Worm (Caenorhabditis elegans) whole organism, L3 larva: ENCODE results near the gene Y43F8B.12.

Source experiments
- R02D3.7 ChIP-seq: fragments of 150-350 bp; optimal IDR thresholded peaks from 2 replicates; lab custom pipeline; 2014; ENCODE audit warnings: missing biosample characterization, missing genetic modification characterization
- ZK546.5 ChIP-seq: sonication (generic microtip); optimal IDR thresholded peaks from 2 replicates; lab custom pipeline; 2017; ENCODE audit warnings: missing biosample characterization, missing genetic modification characterization
- aly-2 ChIP-seq: fragments of 150-350 bp; optimal IDR thresholded peaks from 2 replicates; lab custom pipeline; 2014; ENCODE audit warnings: missing biosample characterization, missing genetic modification characterization
- ceh-28 ChIP-seq: fragments of 150-350 bp; optimal IDR thresholded peaks from 2 replicates; lab custom pipeline; 2014; ENCODE audit warnings: missing biosample characterization, missing genetic modification reagents, missing genetic modification characterization
- ceh-82 ChIP-seq: fragments of 150-350 bp; optimal IDR thresholded peaks from 2 replicates; lab custom pipeline; 2014; ENCODE audit warnings: missing biosample characterization, missing genetic modification characterization
- daf-12 ChIP-seq: fragments of 150-350 bp; optimal IDR thresholded peaks from 2 replicates; lab custom pipeline; 2014; ENCODE audit warnings: missing biosample characterization, missing genetic modification reagents, missing genetic modification characterization
- egl-27 ChIP-seq: sonication (generic microtip); optimal IDR thresholded peaks from 4 replicates; lab custom pipeline; 2017; ENCODE audit warnings: missing biosample characterization, missing genetic modification reagents, missing genetic modification characterization
- egl-5 ChIP-seq: fragments of 150-350 bp; optimal IDR thresholded peaks from 2 replicates; lab custom pipeline; 2017; ENCODE audit warnings: missing biosample characterization, missing genetic modification reagents, missing genetic modification characterization, inconsistent platforms
- elt-1 ChIP-seq: fragments of 150-350 bp; optimal IDR thresholded peaks from 2 replicates; lab custom pipeline; 2014; ENCODE audit warnings: missing biosample characterization, missing genetic modification characterization
- elt-2 ChIP-seq: sonication (generic microtip); optimal IDR thresholded peaks from 2 replicates; lab custom pipeline; 2016; ENCODE audit warnings: missing genetic modification reagents, mild to moderate bottlenecking, missing genetic modification characterization, missing compliant biosample characterization
- eor-1 ChIP-seq, 2 experiments: fragments of 150-350 bp; optimal IDR thresholded peaks; 2 replicates each; lab custom pipeline; 2014 to 2018; ENCODE audit warnings: missing biosample characterization in 2 of 2, missing genetic modification characterization in 2 of 2
- fkh-10 ChIP-seq: sonication (generic microtip); optimal IDR thresholded peaks from 2 replicates; lab custom pipeline; 2017; ENCODE audit warnings: missing biosample characterization, missing genetic modification reagents, missing genetic modification characterization
- fkh-2 ChIP-seq: fragments of 150-350 bp; optimal IDR thresholded peaks from 2 replicates; lab custom pipeline; 2014; ENCODE audit warnings: missing biosample characterization, missing genetic modification reagents, missing genetic modification characterization
- fos-1 ChIP-seq: fragments of 150-350 bp; optimal IDR thresholded peaks from 2 replicates; lab custom pipeline; 2014; ENCODE audit warnings: missing biosample characterization, missing genetic modification characterization
- hmg-11 ChIP-seq: sonication (generic microtip); optimal IDR thresholded peaks from 2 replicates; lab custom pipeline; 2016; ENCODE audit warnings: missing genetic modification characterization, missing compliant biosample characterization
- jun-1 ChIP-seq: fragments of 150-350 bp; optimal IDR thresholded peaks from 2 replicates; lab custom pipeline; 2014; ENCODE audit warnings: missing biosample characterization, missing genetic modification reagents, missing genetic modification characterization
- lin-15B ChIP-seq: fragments of 150-350 bp; optimal IDR thresholded peaks from 2 replicates; lab custom pipeline; 2014; ENCODE audit warnings: missing biosample characterization, missing genetic modification characterization
- lin-39 ChIP-seq: fragments of 150-350 bp; optimal IDR thresholded peaks from 2 replicates; lab custom pipeline; 2018; ENCODE audit warnings: missing biosample characterization, missing genetic modification reagents, missing genetic modification characterization
- lsy-12 ChIP-seq: sonication (generic microtip); optimal IDR thresholded peaks from 2 replicates; lab custom pipeline; 2016; ENCODE audit warnings: mild to moderate bottlenecking, missing genetic modification characterization, missing compliant biosample characterization
- mdl-1 ChIP-seq: fragments of 150-350 bp; optimal IDR thresholded peaks from 2 replicates; lab custom pipeline; 2014; ENCODE audit warnings: missing biosample characterization, missing genetic modification characterization
- nhr-11 ChIP-seq: fragments of 150-350 bp; optimal IDR thresholded peaks from 2 replicates; lab custom pipeline; 2014; ENCODE audit warnings: missing biosample characterization, missing genetic modification characterization
- nhr-12 ChIP-seq: fragments of 150-350 bp; optimal IDR thresholded peaks from 2 replicates; lab custom pipeline; 2014; ENCODE audit warnings: missing biosample characterization, missing genetic modification characterization
- nhr-23 ChIP-seq: fragments of 150-350 bp; optimal IDR thresholded peaks from 2 replicates; lab custom pipeline; 2014; ENCODE audit warnings: missing biosample characterization, missing genetic modification reagents, missing genetic modification characterization
- nhr-237 ChIP-seq: fragments of 150-350 bp; optimal IDR thresholded peaks from 2 replicates; lab custom pipeline; 2014; ENCODE audit warnings: missing biosample characterization, missing genetic modification characterization
- nhr-25 ChIP-seq: sonication (generic microtip); optimal IDR thresholded peaks from 2 replicates; lab custom pipeline; 2017; ENCODE audit warnings: missing biosample characterization, missing genetic modification characterization
- nhr-76 ChIP-seq: fragments of 150-350 bp; sonication (generic microtip); optimal IDR thresholded peaks from 5 replicates; lab custom pipeline; 2014; ENCODE audit warnings: missing biosample characterization, missing genetic modification characterization
- nhr-77 ChIP-seq: fragments of 150-350 bp; optimal IDR thresholded peaks from 2 replicates; lab custom pipeline; 2014; ENCODE audit warnings: missing biosample characterization, missing genetic modification characterization
- pha-4 ChIP-seq: fragments of 150-350 bp; optimal IDR thresholded peaks from 2 replicates; lab custom pipeline; 2014; ENCODE audit warnings: missing biosample characterization, missing genetic modification reagents, missing genetic modification characterization
- pqm-1 ChIP-seq: fragments of 150-350 bp; optimal IDR thresholded peaks from 2 replicates; lab custom pipeline; 2017; ENCODE audit warnings: missing biosample characterization, missing genetic modification characterization, inconsistent platforms
- sea-2 ChIP-seq: fragments of 150-350 bp; sonication (generic microtip); optimal IDR thresholded peaks from 4 replicates; lab custom pipeline; 2014; ENCODE audit warnings: missing biosample characterization, missing genetic modification reagents, missing genetic modification characterization
- skn-1 ChIP-seq: fragments of 150-350 bp; optimal IDR thresholded peaks from 2 replicates; lab custom pipeline; 2014; ENCODE audit warnings: missing biosample characterization, missing genetic modification characterization
- snpc-4 ChIP-seq: fragments of 150-350 bp; optimal IDR thresholded peaks from 2 replicates; lab custom pipeline; 2014; ENCODE audit warnings: missing biosample characterization, missing genetic modification characterization
- unc-39 ChIP-seq: sonication (generic microtip); optimal IDR thresholded peaks from 4 replicates; lab custom pipeline; 2017; ENCODE audit warnings: missing biosample characterization, missing genetic modification characterization
- unc-62 ChIP-seq: fragments of 150-350 bp; sonication (generic microtip); optimal IDR thresholded peaks from 4 replicates; lab custom pipeline; 2014; ENCODE audit warnings: missing biosample characterization, missing genetic modification reagents, missing genetic modification characterization
- ztf-11 ChIP-seq: fragments of 150-350 bp; optimal IDR thresholded peaks from 2 replicates; lab custom pipeline; 2014; ENCODE audit warnings: missing biosample characterization, missing genetic modification characterization
- ztf-4 ChIP-seq: fragments of 150-350 bp; optimal IDR thresholded peaks from 2 replicates; lab custom pipeline; 2014; ENCODE audit warnings: missing biosample characterization, missing genetic modification characterization

The Y43F8B.12 gene

DNA sequence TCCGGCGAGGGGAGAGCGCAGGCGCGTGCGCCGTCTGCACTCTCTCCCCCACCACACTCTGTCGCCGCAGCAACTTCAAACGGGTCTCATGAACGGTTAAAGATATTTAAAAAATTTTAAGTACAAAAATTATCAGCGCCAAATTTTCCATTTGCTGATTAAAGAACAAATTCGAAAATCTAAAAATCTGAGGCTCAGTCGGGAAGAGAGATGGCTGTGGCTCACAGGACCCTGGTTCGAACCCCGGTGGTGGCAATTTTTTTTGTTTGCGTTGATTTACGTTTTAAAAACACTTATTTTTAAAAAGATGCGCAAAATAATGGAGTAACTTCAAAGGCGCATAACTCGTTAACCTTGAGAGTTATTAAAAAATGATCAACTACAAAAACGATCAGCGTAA lies 28.9 kb downstream of the Y43F8B.12 start:
- no peak for TF ChIP-seq nhr-23
- TF ChIP-seq aly-2 (tag; lab: Kevin White, UChicago) = no peak
- no peak for TF ChIP-seq jun-1 (tag; lab: Kevin White, UChicago)
- TF ChIP-seq unc-62 (GFP tag; lab: Kevin White, UChicago) = no peak
- no peak for TF ChIP-seq fkh-2 (tag; lab: Kevin White, UChicago)
- TF ChIP-seq fos-1 = no peak
- TF ChIP-seq hmg-11 (tag; lab: Kevin White, UChicago) = no peak
- TF ChIP-seq ZK546.5 (tag; lab: Kevin White, UChicago) = no peak
- TF ChIP-seq lin-39 = no peak
- no peak for TF ChIP-seq ceh-82 (tag; lab: Kevin White, UChicago)
- no peak for TF ChIP-seq elt-2
- no peak for TF ChIP-seq egl-5 (tag; lab: Kevin White, UChicago)
- no peak for TF ChIP-seq sea-2
- no peak for TF ChIP-seq ztf-4 (tag; lab: Kevin White, UChicago)
- TF ChIP-seq nhr-12 (tag; lab: Kevin White, UChicago) = no peak
- TF ChIP-seq daf-12 (tag; lab: Kevin White, UChicago) = no peak
- no peak for TF ChIP-seq nhr-77 (tag; lab: Kevin White, UChicago)
- TF ChIP-seq nhr-237 (tag; lab: Kevin White, UChicago) = no peak
- no peak for TF ChIP-seq R02D3.7 (tag; lab: Kevin White, UChicago)

DNA sequence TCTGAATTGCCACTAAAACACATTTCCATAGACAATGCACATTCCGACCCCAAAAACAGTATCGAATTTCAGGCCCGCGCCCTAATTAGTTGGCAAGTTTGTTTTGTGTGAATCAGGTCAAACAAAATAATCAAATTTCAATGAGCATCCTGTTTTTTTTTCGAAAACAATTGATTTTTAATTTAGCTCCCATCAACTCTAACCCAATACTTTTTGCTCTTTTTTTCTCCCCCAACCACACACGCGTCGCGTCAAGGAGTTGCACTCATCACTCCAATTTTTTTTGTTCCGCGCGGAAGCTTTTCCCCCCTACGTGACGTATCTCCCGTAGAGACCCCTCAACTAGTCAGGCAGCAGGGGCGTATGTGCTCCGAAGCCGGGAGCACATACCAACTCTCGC lies 33.2 kb downstream of the Y43F8B.12 start:
- TF ChIP-seq snpc-4 (tag; lab: Kevin White, UChicago) (no peak), daf-12 (tag; lab: Kevin White, UChicago) (no peak), ceh-82 (tag; lab: Kevin White, UChicago) (no peak), nhr-76 (tag; lab: Kevin White, UChicago) (no peak), nhr-12 (tag; lab: Kevin White, UChicago) (no peak), skn-1 (tag; lab: Kevin White, UChicago) (no peak), pha-4 (tag; lab: Kevin White, UChicago) (no peak), unc-62 (GFP tag; lab: Kevin White, UChicago) (no peak), egl-5 (tag; lab: Kevin White, UChicago) (no peak), ztf-4 (tag; lab: Kevin White, UChicago) (no peak), egl-27 (tag; lab: Kevin White, UChicago) (no peak)

DNA sequence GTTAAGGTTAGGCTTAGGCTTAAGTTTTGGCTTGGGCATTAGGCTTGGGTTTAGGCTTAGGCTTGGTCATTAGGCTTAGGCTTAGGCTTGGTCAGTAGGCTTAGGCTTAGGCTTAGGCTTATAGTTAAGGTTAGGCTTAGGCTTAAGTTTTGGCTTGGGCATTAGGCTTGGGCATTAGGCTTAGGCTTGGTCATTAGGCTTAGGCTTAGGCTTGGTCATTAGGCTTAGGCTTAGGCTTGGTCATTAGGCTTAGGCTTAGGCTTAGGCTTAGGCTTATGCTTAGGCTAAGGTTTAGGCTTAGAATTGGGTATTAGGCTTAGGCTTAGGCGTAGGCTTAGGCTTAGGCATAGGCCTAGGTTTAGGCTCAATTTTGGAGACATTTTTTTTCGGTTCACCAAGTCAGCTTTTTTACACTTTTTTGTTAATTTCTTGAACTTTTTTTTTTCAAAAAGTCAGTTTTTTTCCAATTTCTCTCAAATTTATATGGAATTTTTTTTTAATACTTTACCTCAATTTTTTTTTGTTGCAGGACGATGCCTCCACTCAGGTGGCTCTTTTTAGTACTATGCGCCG lies 34.5 kb downstream of the Y43F8B.12 start, which contains the start of gene Y43F8B.3:
Y43F8B.3 (plus strand) TSS at position 523 of the 573 bp plus-strand sequence.
- TF ChIP-seq nhr-11 (tag; lab: Kevin White, UChicago) (no peak), mdl-1 (tag; lab: Kevin White, UChicago) (no peak), egl-5 (tag; lab: Kevin White, UChicago) (no peak), sea-2 (no peak), elt-2 (no peak), elt-1 (tag; lab: Kevin White, UChicago) (no peak), nhr-25 (tag; lab: Kevin White, UChicago) (no peak), pqm-1 (no peak), ztf-11 (tag; lab: Kevin White, UChicago) (no peak), ceh-28 (tag; lab: Kevin White, UChicago) (no peak), lin-15B (tag; lab: Kevin White, UChicago) (no peak), skn-1 (tag; lab: Kevin White, UChicago) (no peak), unc-39 (tag; lab: Kevin White, UChicago) (no peak), nhr-23 (no peak), egl-27 (tag; lab: Kevin White, UChicago) (no peak), eor-1 (tag; optimal IDR thresholded peaks at IDR 0.05; lab: Kevin White, UChicago) (no peak), fkh-2 (tag; lab: Kevin White, UChicago) (no peak), nhr-237 (tag; lab: Kevin White, UChicago) (no peak)
- TF ChIP-seq, all 47 proteins: peak for 0

DNA sequence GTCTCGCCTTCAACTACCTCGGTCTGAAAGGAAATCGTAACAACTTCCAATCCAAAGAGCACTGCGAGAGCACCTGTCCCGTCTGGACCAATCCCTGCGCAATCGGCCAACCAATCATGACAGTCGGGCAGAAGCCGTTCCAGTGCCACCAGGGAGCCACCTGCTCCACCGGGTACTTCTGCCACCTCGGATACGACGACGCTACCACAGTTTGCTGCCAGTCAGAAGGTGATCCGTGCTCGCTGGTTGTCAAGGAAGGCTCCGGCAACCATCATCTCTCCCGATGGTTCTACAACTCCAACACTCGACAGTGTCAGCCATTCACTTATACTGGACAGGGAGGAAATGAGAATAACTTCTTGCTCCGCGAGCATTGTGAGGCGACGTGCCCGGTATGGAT lies 40.9 kb downstream of the Y43F8B.12 start:
- TF ChIP-seq egl-27 (tag; lab: Kevin White, UChicago) (no peak), fkh-10 (no peak), R02D3.7 (tag; lab: Kevin White, UChicago) (no peak), mdl-1 (tag; lab: Kevin White, UChicago) (no peak), lsy-12 (tag; lab: Kevin White, UChicago) (no peak), aly-2 (tag; lab: Kevin White, UChicago) (no peak), ztf-11 (tag; lab: Kevin White, UChicago) (no peak), nhr-77 (tag; lab: Kevin White, UChicago) (no peak), hmg-11 (tag; lab: Kevin White, UChicago) (no peak), ztf-4 (tag; lab: Kevin White, UChicago) (no peak)
